Worm (Caenorhabditis elegans): ENCODE measurements around the gene srv-6.

The srv-6 gene

DNA sequence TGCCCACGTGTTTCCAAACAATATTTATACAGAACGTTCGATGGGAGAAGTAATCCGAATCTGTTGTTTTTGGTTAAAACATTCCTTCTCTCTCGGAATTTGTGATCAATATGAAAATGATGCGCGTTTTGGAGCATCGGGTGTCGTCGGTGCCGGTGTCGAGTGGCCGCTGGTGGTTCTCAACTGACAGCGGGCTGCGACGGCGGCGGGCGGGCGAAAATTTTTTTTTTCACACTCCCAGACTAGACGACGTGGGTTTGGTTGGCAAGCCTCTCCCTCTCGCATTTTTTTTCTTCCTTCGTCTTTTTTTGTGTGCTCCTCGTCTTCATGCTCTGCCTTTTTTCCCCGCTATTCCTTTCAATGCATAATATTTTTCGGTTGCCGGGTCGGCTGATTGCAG, 38.7 kb upstream of the srv-6 start, which contains the start of gene W01H2.2:
W01H2.2 (minus strand) TSS at position 285 of the 400 bp plus-strand sequence.
- TF ChIP-seq mcd-1 (GFP tag; IDR thresholded peaks at IDR 0.05) (0 out of 2 replicates have a peak, but pooled peaks have one; percentile 34), zfh-2 (GFP tag; conservative IDR thresholded peaks at IDR 0.05) (peak; percentile 91), chd-7 (tag; optimal IDR thresholded peaks at IDR 0.05) (peak; percentile 36), nfya-2 (GFP tag; IDR thresholded peaks at IDR 0.05) (no peak), nfyb-1 (GFP tag; IDR thresholded peaks at IDR 0.05) (0 out of 2 replicates have a peak, but pooled peaks have one; percentile 43), atf-7 (tag; optimal IDR thresholded peaks at IDR 0.05) (no peak), F57C9.4 (tag; optimal IDR thresholded peaks at IDR 0.05) (no peak), cebp-1 (GFP tag; IDR thresholded peaks at IDR 0.05) (no peak), cebp-1 (tag; optimal IDR thresholded peaks at IDR 0.05) (peak; percentile 31)

DNA sequence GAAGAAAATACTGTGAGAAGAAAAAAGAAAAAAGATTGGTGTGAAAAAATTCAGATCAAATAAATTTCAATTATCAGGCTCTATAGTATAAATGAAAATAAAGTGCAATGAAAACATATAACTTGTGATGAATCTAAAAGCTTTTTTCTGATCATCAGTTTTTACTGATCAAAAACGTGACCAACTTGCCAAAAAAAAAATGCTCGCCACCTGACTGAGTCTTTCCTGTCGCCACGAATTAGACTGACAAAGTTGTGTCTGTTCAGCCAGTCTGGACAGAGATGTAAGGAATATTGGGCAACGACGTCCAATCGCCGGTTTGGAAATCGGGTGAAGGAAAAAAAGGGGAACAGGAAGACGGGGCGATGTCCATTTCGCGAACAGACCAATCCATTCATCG, 37.4 kb upstream of the srv-6 start:
- TF ChIP-seq ccch-3 (GFP tag; optimal IDR thresholded peaks at IDR 0.05): no peak
- TF ChIP-seq ztf-18 (tag; optimal IDR thresholded peaks at IDR 0.05): no peak
- TF ChIP-seq Y53F4B.3 (GFP tag; IDR thresholded peaks at IDR 0.05): no peak
- TF ChIP-seq unc-62 (GFP tag; optimal IDR thresholded peaks at IDR 0.05): no peak
- no peak for TF ChIP-seq tbp1 (GFP tag; optimal IDR thresholded peaks at IDR 0.05)
- TF ChIP-seq zfh-2 (GFP tag; conservative IDR thresholded peaks at IDR 0.05): no peak
- no peak for TF ChIP-seq egrh-3 (GFP tag; IDR thresholded peaks at IDR 0.05)
- TF ChIP-seq ekl-4 (GFP tag; IDR thresholded peaks at IDR 0.05): no peak
- TF ChIP-seq somi-1 (GFP tag; optimal IDR thresholded peaks at IDR 0.05): peak; percentile 5
- TF ChIP-seq F23B12.7 (tag; optimal IDR thresholded peaks at IDR 0.05; ENCODE audit: insufficient read depth): no peak
- no peak for TF ChIP-seq atf-7 (tag; optimal IDR thresholded peaks at IDR 0.05)
- TF ChIP-seq F57A8.1 (GFP tag; optimal IDR thresholded peaks at IDR 0.05): no peak
- TF ChIP-seq hsf-1 (GFP tag; IDR thresholded peaks at IDR 0.05): no peak
- no peak for TF ChIP-seq ztf-25 (GFP tag; IDR thresholded peaks at IDR 0.05)
- no peak for TF ChIP-seq T07F8.4 (tag; optimal IDR thresholded peaks at IDR 0.05)
- no peak for TF ChIP-seq cebp-1 (GFP tag; IDR thresholded peaks at IDR 0.05)
- TF ChIP-seq cebp-1 (tag; optimal IDR thresholded peaks at IDR 0.05): peak; percentile 48
- no peak for TF ChIP-seq nfya-2 (GFP tag; IDR thresholded peaks at IDR 0.05)
- TF ChIP-seq nhr-80 (tag; optimal IDR thresholded peaks at IDR 0.05): peak; percentile 20
- TF ChIP-seq Y56A3A.18 (GFP tag; IDR thresholded peaks at IDR 0.05): no peak
- TF ChIP-seq hmg-20 (GFP tag; IDR thresholded peaks at IDR 0.05): 0 out of 2 replicates have a peak, but pooled peaks have one; percentile 43
- no peak for TF ChIP-seq snpc-1.3 (tag; optimal IDR thresholded peaks at IDR 0.05; ENCODE audit: insufficient read depth)
- no peak for TF ChIP-seq let-607 (tag; optimal IDR thresholded peaks at IDR 0.05)
- TF ChIP-seq dpff-1 (tag; optimal IDR thresholded peaks at IDR 0.05): no peak
- 0 out of 2 replicates have a peak, but pooled peaks have one; percentile 33 for TF ChIP-seq let-526 (GFP tag; IDR thresholded peaks at IDR 0.05)
- no peak for TF ChIP-seq hlh-12 (tag; optimal IDR thresholded peaks at IDR 0.05)
- no peak for TF ChIP-seq ZK185.1 (tag; optimal IDR thresholded peaks at IDR 0.05; ENCODE audit: poor library complexity, severe bottlenecking)
- TF ChIP-seq chd-7 (tag; optimal IDR thresholded peaks at IDR 0.05): no peak
- no peak for TF ChIP-seq madf-8 (GFP tag; conservative IDR thresholded peaks at IDR 0.05)
- no peak for TF ChIP-seq lag-1 (GFP tag; IDR thresholded peaks at IDR 0.05)
- TF ChIP-seq ztf-6 (GFP tag; IDR thresholded peaks at IDR 0.05): no peak
- TF ChIP-seq unc-130 (GFP tag; optimal IDR thresholded peaks at IDR 0.05): no peak
- no peak for TF ChIP-seq F22D6.2 (tag; optimal IDR thresholded peaks at IDR 0.05)
- no peak for TF ChIP-seq mel-28 (tag; optimal IDR thresholded peaks at IDR 0.05; ENCODE audit: borderline replicate concordance)
- peak in 1 of 3 experiments; percentile 3 for TF ChIP-seq lin-35 (GFP tag; optimal IDR thresholded peaks at IDR 0.05)
- peak; percentile 32; the same call in 1 of the 2 replicates for TF ChIP-seq B0336.3 (GFP tag; IDR thresholded peaks at IDR 0.05)
- no peak for TF ChIP-seq lsl-1 (GFP tag; optimal IDR thresholded peaks at IDR 0.05)
